Fruit fly (Drosophila melanogaster) Kc167 (cell line): ENCODE results near the gene CG9777.

Experiments
- Sin3A ChIP-seq: fragments of >200 bp; optimal IDR thresholded peaks from 2 replicates; lab custom pipeline; 2018; ENCODE audit warnings: missing external identifiers
- psq ChIP-seq: fragments of >200 bp; optimal IDR thresholded peaks from 2 replicates; lab custom pipeline; 2017; ENCODE audit warnings: missing external identifiers

- TF ChIP-seq psq (lab: Kevin White, UChicago) (no peak), Sin3A (no peak)
Observed at dm6 chrX:16651625-16652024, 19.6 kb upstream of the CG9777 start.
